Worm (Caenorhabditis elegans) whole organism, late embryonic: ENCODE data around the gene Y51H4A.935.

Experiments used
- ahr-1 ChIP-seq: sonication (generic microtip); optimal IDR thresholded peaks from 2 replicates; lab custom pipeline; 2016; ENCODE audit warnings: missing genetic modification characterization, missing compliant biosample characterization
- ama-1 ChIP-seq: fragments of 150-350 bp; optimal IDR thresholded peaks from 2 replicates; lab custom pipeline; 2014
- elt-2 ChIP-seq: sonication (generic microtip); optimal IDR thresholded peaks from 2 replicates; lab custom pipeline; 2016; ENCODE audit warnings: missing genetic modification reagents, missing genetic modification characterization, missing compliant biosample characterization
- fkh-10 ChIP-seq: fragments of 150-350 bp; optimal IDR thresholded peaks from 2 replicates; lab custom pipeline; 2014; ENCODE audit warnings: missing biosample characterization, missing genetic modification reagents, missing genetic modification characterization
- fkh-6 ChIP-seq: sonication (generic microtip); optimal IDR thresholded peaks from 2 replicates; lab custom pipeline; 2016; ENCODE audit warnings: missing genetic modification characterization, missing compliant biosample characterization
- gmeb-2 ChIP-seq: sonication (generic microtip); optimal IDR thresholded peaks from 2 replicates; lab custom pipeline; 2016; ENCODE audit warnings: missing genetic modification characterization, inconsistent platforms, missing compliant biosample characterization
- pag-3 ChIP-seq: sonication (generic microtip); optimal IDR thresholded peaks from 2 replicates; lab custom pipeline; 2016; ENCODE audit warnings: missing compliant biosample characterization, missing genetic modification characterization, borderline replicate concordance
- pqm-1 ChIP-seq: sonication (generic microtip); optimal IDR thresholded peaks from 2 replicates; lab custom pipeline; 2016; ENCODE audit warnings: missing genetic modification characterization, missing compliant biosample characterization
- ztf-16 ChIP-seq: sonication (generic microtip); optimal IDR thresholded peaks from 2 replicates; lab custom pipeline; 2017; ENCODE audit warnings: missing genetic modification characterization, missing compliant biosample characterization

DNA sequence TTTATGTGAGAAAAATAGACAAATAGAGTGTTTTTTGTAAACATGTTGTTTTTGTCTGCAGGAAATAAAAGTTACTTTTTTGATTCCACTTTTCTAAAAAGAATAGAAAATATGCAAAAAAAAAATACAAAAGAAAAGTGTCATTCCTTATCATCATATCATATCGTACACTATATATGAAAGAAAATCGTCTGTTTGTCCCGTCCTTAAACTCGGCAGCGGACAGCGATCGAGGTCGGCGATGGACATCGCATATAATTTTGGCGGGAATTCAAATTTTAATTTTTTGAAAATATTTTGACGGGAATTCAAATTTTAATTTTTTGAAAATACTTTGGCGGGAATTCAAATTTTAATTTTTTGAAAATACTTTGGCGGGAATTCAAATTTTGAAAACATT is 35.5 kb downstream of the Y51H4A.935 start:
- TF ChIP-seq fkh-10 (GFP tag; lab: Kevin White, UChicago), result no peak
- no peak for TF ChIP-seq elt-2 (tag; lab: Kevin White, UChicago)
- no peak for TF ChIP-seq pag-3 (tag; lab: Kevin White, UChicago)
- no peak for TF ChIP-seq ahr-1 (tag; lab: Kevin White, UChicago)
- no peak for TF ChIP-seq ztf-16 (tag; lab: Kevin White, UChicago)
- TF ChIP-seq ama-1 (lab: Kevin White, UChicago), result no peak
- no peak for TF ChIP-seq gmeb-2
- no peak for TF ChIP-seq pqm-1 (tag; lab: Kevin White, UChicago)
- TF ChIP-seq fkh-6 (tag; lab: Kevin White, UChicago), result no peak
